In the genomic region with DNA sequence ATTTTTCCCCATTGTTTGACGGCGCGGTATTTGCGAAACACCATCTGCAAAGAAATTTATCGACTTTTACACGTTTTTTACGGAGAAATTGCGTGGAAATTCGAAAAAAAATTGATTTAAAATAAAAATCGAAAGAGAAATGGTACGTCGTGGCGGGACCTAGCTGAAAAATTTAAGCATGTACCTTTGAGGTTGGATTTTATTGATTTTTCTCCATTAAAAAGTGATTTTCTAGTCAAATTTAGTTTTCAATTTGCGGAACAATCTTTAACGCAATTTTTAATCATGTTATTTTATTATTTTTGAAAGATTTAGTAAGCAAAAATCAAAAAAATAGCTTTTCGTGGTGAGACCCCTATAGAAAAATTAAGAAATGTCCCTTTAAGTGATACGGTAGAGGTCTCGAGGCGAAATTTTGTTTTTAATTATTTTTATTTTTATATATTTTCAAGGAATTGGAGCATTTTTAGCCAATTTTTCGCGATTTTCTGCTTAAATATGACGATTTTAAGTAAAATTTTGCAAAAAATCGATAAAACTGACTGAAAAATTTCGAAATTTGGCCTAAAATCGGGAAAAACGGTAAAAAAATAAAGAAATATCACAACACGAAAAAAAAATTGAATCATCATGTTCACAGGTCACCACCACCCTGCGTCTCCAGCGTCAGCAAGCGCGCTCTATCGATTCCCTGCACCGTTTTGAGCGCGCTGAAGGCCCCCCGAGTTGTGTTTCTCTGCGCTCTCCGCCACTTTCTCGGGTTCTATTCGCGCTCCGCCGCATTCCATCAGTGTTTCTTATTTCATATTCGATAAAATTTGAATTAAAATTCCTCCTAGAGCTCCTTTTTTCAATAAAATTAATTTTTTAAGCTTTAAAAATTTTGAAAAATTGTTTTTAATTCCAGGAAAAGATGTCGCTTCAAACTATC, we compare ENCODE assay signal across 5 worm cellular contexts.
TF ChIP-seq lines count a peak whose summit lies in the region.

A gene (minus strand): TSS at position 51 of the 931 bp plus-strand sequence.
A gene (plus strand): TSS at position 908 of the 931 bp plus-strand sequence.

TF ChIP-seq in whole organism, L1 larva, 84 proteins besides CTCF, POLR2A, EP300 and RAD21 (continues in another document):
- TF ChIP-seq blmp-1 (tag; optimal IDR thresholded peaks at IDR 0.05; lab: Kevin White, UChicago): peak; percentile 23
- TF ChIP-seq lin-15B (tag; optimal IDR thresholded peaks at IDR 0.05; lab: Kevin White, UChicago): peak; percentile 97
- TF ChIP-seq C16A3.4 (tag; optimal IDR thresholded peaks at IDR 0.05; lab: Kevin White, UChicago): peak; percentile 78
- peak; percentile 58 to 77 (median 69) for TF ChIP-seq dpl-1 (GFP tag; optimal IDR thresholded peaks at IDR 0.05; lab: Kevin White, UChicago)
- peak; percentile 63 for TF ChIP-seq F16B12.6 (tag; optimal IDR thresholded peaks at IDR 0.05; lab: Kevin White, UChicago)
- peak; percentile 65 for TF ChIP-seq lin-13 (GFP tag; optimal IDR thresholded peaks at IDR 0.05; lab: Kevin White, UChicago)
- peak in 2 of 3 experiments; percentile 10 to 81 for TF ChIP-seq ceh-82 (tag; optimal IDR thresholded peaks at IDR 0.05; lab: Kevin White, UChicago)
- TF ChIP-seq efl-3 (GFP tag; optimal IDR thresholded peaks at IDR 0.05; lab: Kevin White, UChicago): no peak
- peak; percentile 48 for TF ChIP-seq snpc-4 (tag; optimal IDR thresholded peaks at IDR 0.05; lab: Kevin White, UChicago)
- TF ChIP-seq lin-35 (GFP tag; optimal IDR thresholded peaks at IDR 0.05; lab: Kevin White, UChicago): peak; percentile 80 to 83
- TF ChIP-seq nhr-85 (tag; lab: Kevin White, UChicago): peak; percentile 41
- peak; percentile 56 for TF ChIP-seq mep-1 (tag; optimal IDR thresholded peaks at IDR 0.05; lab: Kevin White, UChicago)
- peak; percentile 84 for TF ChIP-seq skn-1 (tag; optimal IDR thresholded peaks at IDR 0.05; lab: Kevin White, UChicago)
- TF ChIP-seq irx-1 (tag; optimal IDR thresholded peaks at IDR 0.05; lab: Kevin White, UChicago): no peak
- no peak for TF ChIP-seq C34B4.2 (tag; optimal IDR thresholded peaks at IDR 0.05; lab: Kevin White, UChicago)
- peak; percentile 60 to 85 for TF ChIP-seq lsy-2 (tag; optimal IDR thresholded peaks at IDR 0.05; lab: Kevin White, UChicago)

TF ChIP-seq in whole organism, L3 larva, 47 proteins besides CTCF, POLR2A, EP300 and RAD21:
- TF ChIP-seq lin-39 (tag; optimal IDR thresholded peaks at IDR 0.05; lab: Kevin White, UChicago) (peak; percentile 91), elt-1 (tag; optimal IDR thresholded peaks at IDR 0.05; lab: Kevin White, UChicago) (peak; percentile 51), nhr-25 (tag; optimal IDR thresholded peaks at IDR 0.05; lab: Kevin White, UChicago) (peak; percentile 61), hmg-11 (tag; optimal IDR thresholded peaks at IDR 0.05; lab: Kevin White, UChicago) (peak; percentile 72), R02D3.7 (tag; optimal IDR thresholded peaks at IDR 0.05; lab: Kevin White, UChicago) (no peak), ceh-28 (tag; optimal IDR thresholded peaks at IDR 0.05; lab: Kevin White, UChicago) (no peak), nfya-1 (tag; optimal IDR thresholded peaks at IDR 0.05; lab: Kevin White, UChicago; ENCODE audit: insufficient read depth) (peak; percentile 83), snpc-4 (tag; optimal IDR thresholded peaks at IDR 0.05; lab: Kevin White, UChicago) (peak; percentile 79), tbx-2 (tag; optimal IDR thresholded peaks at IDR 0.05; lab: Kevin White, UChicago) (no peak), nhr-76 (tag; optimal IDR thresholded peaks at IDR 0.05; lab: Kevin White, UChicago) (no peak), pha-4 (tag; optimal IDR thresholded peaks at IDR 0.05; lab: Kevin White, UChicago) (peak; percentile 88), nhr-23 (tag; optimal IDR thresholded peaks at IDR 0.05; lab: Kevin White, UChicago) (peak; percentile 67), elt-2 (tag; optimal IDR thresholded peaks at IDR 0.05; lab: Kevin White, UChicago) (peak; percentile 47), lin-15B (tag; optimal IDR thresholded peaks at IDR 0.05; lab: Kevin White, UChicago) (peak; percentile 97)

TF ChIP-seq in whole organism, early embryonic, 17 proteins besides CTCF, POLR2A, EP300 and RAD21:
- TF ChIP-seq tra-4 (tag; optimal IDR thresholded peaks at IDR 0.05; lab: Kevin White, UChicago) (no peak), F13C5.2 (tag; optimal IDR thresholded peaks at IDR 0.05; lab: Kevin White, UChicago) (peak; percentile 48), aly-1 (tag; optimal IDR thresholded peaks at IDR 0.05; lab: Kevin White, UChicago) (no peak), tbx-11 (GFP tag; IDR thresholded peaks at IDR 0.05; lab: Robert Waterston, UW) (no peak), scrt-1 (GFP tag; IDR thresholded peaks at IDR 0.05; lab: Robert Waterston, UW) (no peak), ceh-36 (tag; optimal IDR thresholded peaks at IDR 0.05; lab: Kevin White, UChicago) (no peak), hmbx-1 (tag; optimal IDR thresholded peaks at IDR 0.05; lab: Kevin White, UChicago) (no peak), pes-1 (GFP tag; IDR thresholded peaks at IDR 0.05; lab: Robert Waterston, UW) (no peak), ceh-13 (GFP tag; optimal IDR thresholded peaks at IDR 0.05; lab: Kevin White, UChicago) (no peak), sea-1 (GFP tag; conservative IDR thresholded peaks at IDR 0.05; lab: Robert Waterston, UW) (no peak), ama-1 (optimal IDR thresholded peaks at IDR 0.05; lab: Kevin White, UChicago) (no peak), hnd-1 (tag; optimal IDR thresholded peaks at IDR 0.05; lab: Kevin White, UChicago) (no peak), B0310.2 (tag; optimal IDR thresholded peaks at IDR 0.05; lab: Kevin White, UChicago) (no peak), ets-7 (tag; optimal IDR thresholded peaks at IDR 0.05; lab: Kevin White, UChicago) (no peak), tbx-37 (GFP tag; conservative IDR thresholded peaks at IDR 0.05; lab: Robert Waterston, UW) (no peak), hmg-4 (GFP tag; optimal IDR thresholded peaks at IDR 0.05; lab: Kevin White, UChicago) (peak; percentile 28), flt-1 (GFP tag; IDR thresholded peaks at IDR 0.05; lab: Robert Waterston, UW) (no peak)

TF ChIP-seq in whole organism, midembryonic, 9 proteins besides CTCF, POLR2A, EP300 and RAD21:
- TF ChIP-seq klf-2 (GFP tag; conservative IDR thresholded peaks at IDR 0.05; lab: Robert Waterston, UW): no peak
- TF ChIP-seq T22C8.4 (GFP tag; IDR thresholded peaks at IDR 0.05; lab: Robert Waterston, UW): peak; percentile 24; the same call in 1 of the 2 replicates
- TF ChIP-seq ztf-23 (GFP tag; IDR thresholded peaks at IDR 0.05; lab: Robert Waterston, UW): no peak
- TF ChIP-seq flt-1 (GFP tag; IDR thresholded peaks at IDR 0.05; lab: Robert Waterston, UW): no peak; the same call in 1 of the 2 replicates
- TF ChIP-seq ztf-29 (GFP tag; IDR thresholded peaks at IDR 0.05; lab: Robert Waterston, UW): no peak
- no peak for TF ChIP-seq tab-1 (GFP tag; IDR thresholded peaks at IDR 0.05; lab: Robert Waterston, UW)
- TF ChIP-seq med-1 (GFP tag; optimal IDR thresholded peaks at IDR 0.05; lab: Kevin White, UChicago; ENCODE audit: insufficient read depth): no peak
- peak; percentile 33 for TF ChIP-seq cog-1 (tag; optimal IDR thresholded peaks at IDR 0.05; lab: Kevin White, UChicago)
- no peak for TF ChIP-seq ref-1 (GFP tag; conservative IDR thresholded peaks at IDR 0.05; lab: Robert Waterston, UW)

TF ChIP-seq in whole organism, young adult, 124 proteins besides CTCF, POLR2A, EP300 and RAD21 (continues in another document):
- TF ChIP-seq F49E8.2 (tag; optimal IDR thresholded peaks at IDR 0.05; lab: Kevin White, UChicago; ENCODE audit: insufficient read depth): no peak
- peak; percentile 31 for TF ChIP-seq efl-1 (GFP tag; optimal IDR thresholded peaks at IDR 0.05; lab: Kevin White, UChicago)
- no peak for TF ChIP-seq mes-4 (tag; optimal IDR thresholded peaks at IDR 0.05; lab: Kevin White, UChicago)
- TF ChIP-seq unc-130 (GFP tag; optimal IDR thresholded peaks at IDR 0.05; lab: Kevin White, UChicago): no peak
- no peak for TF ChIP-seq cebp-1 (GFP tag; IDR thresholded peaks at IDR 0.05; lab: Robert Waterston, UW)
- TF ChIP-seq cebp-1 (tag; optimal IDR thresholded peaks at IDR 0.05; lab: Kevin White, UChicago): peak; percentile 61
- TF ChIP-seq lin-54 (GFP tag; optimal IDR thresholded peaks at IDR 0.05; lab: Kevin White, UChicago): peak; percentile 19
- no peak; the same call in 1 of the 2 replicates for TF ChIP-seq madf-8 (GFP tag; conservative IDR thresholded peaks at IDR 0.05; lab: Robert Waterston, UW)
- TF ChIP-seq aptf-2 (GFP tag; conservative IDR thresholded peaks at IDR 0.05; lab: Robert Waterston, UW): no peak
- no peak for TF ChIP-seq hlh-12 (tag; optimal IDR thresholded peaks at IDR 0.05; lab: Kevin White, UChicago)
- no peak for TF ChIP-seq rpc-1 (optimal IDR thresholded peaks at IDR 0.05; lab: Kevin White, UChicago)
- TF ChIP-seq rpc-1 (tag; optimal IDR thresholded peaks at IDR 0.05; lab: Kevin White, UChicago): no peak
- TF ChIP-seq athp-1 (tag; optimal IDR thresholded peaks at IDR 0.05; lab: Kevin White, UChicago): no peak
- TF ChIP-seq tbp1 (GFP tag; optimal IDR thresholded peaks at IDR 0.05; lab: Kevin White, UChicago): no peak
- TF ChIP-seq lsl-1 (GFP tag; optimal IDR thresholded peaks at IDR 0.05; lab: Kevin White, UChicago): peak; percentile 93
- no peak for TF ChIP-seq mel-28 (tag; optimal IDR thresholded peaks at IDR 0.05; lab: Kevin White, UChicago; ENCODE audit: borderline replicate concordance)
- TF ChIP-seq snpc-1.1 (tag; optimal IDR thresholded peaks at IDR 0.05; lab: Kevin White, UChicago; ENCODE audit: insufficient read depth): peak; percentile 13
- no peak for TF ChIP-seq rcor-1 (GFP tag; IDR thresholded peaks at IDR 0.05; lab: Robert Waterston, UW)
- TF ChIP-seq zim-3 (tag; optimal IDR thresholded peaks at IDR 0.05; lab: Kevin White, UChicago): no peak
- TF ChIP-seq madf-6 (GFP tag; IDR thresholded peaks at IDR 0.05; lab: Robert Waterston, UW): peak; percentile 73
- peak; percentile 29 for TF ChIP-seq nhr-80 (tag; optimal IDR thresholded peaks at IDR 0.05; lab: Kevin White, UChicago)
- TF ChIP-seq hmg-20 (GFP tag; IDR thresholded peaks at IDR 0.05; lab: Robert Waterston, UW): no peak
- no peak for TF ChIP-seq Y67H2A.10 (GFP tag; conservative IDR thresholded peaks at IDR 0.05; lab: Robert Waterston, UW)
- TF ChIP-seq F55B11.4 (tag; optimal IDR thresholded peaks at IDR 0.05; lab: Kevin White, UChicago; ENCODE audit: borderline replicate concordance, insufficient read depth): no peak
- no peak for TF ChIP-seq madf-3 (GFP tag; IDR thresholded peaks at IDR 0.05; lab: Robert Waterston, UW)
- no peak for TF ChIP-seq B0035.1 (tag; optimal IDR thresholded peaks at IDR 0.05; lab: Kevin White, UChicago)
- peak; percentile 93 for TF ChIP-seq attf-5 (GFP tag; optimal IDR thresholded peaks at IDR 0.05; lab: Kevin White, UChicago)
- TF ChIP-seq pbrm-1 (GFP tag; IDR thresholded peaks at IDR 0.05; lab: Robert Waterston, UW): no peak
- TF ChIP-seq K12H6.12 (tag; optimal IDR thresholded peaks at IDR 0.05; lab: Kevin White, UChicago): no peak
- no peak for TF ChIP-seq F22D6.2 (tag; optimal IDR thresholded peaks at IDR 0.05; lab: Kevin White, UChicago)
- TF ChIP-seq Y53F4B.3 (GFP tag; IDR thresholded peaks at IDR 0.05; lab: Robert Waterston, UW): no peak
